Worm (Caenorhabditis elegans): ENCODE data around the gene Y32F6A.4.

Y32F6A.4 gene

DNA sequence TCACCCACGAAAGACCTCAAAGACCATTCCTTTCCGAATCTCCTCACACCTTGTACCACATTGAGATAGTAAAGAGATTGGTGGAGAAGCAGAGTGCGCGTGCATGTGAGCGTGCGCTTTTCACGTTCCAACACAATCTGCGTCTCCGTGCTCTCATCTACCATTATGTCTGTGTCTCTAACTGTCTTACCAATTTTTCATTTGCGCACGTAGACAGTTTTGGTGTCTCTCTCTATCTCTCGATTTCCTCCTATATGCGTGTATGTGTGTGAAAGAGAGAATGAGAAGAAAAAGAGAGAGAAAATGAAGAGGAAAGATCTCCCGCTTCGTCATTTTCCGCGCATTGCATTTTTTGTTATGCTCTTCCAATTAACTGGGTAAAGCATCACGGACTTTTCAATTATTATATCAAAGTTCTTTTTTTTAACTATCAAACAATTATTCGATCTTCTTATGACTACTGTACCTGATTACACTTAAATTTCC, 32.8 kb upstream of the Y32F6A.4 start (continued):
- TF ChIP-seq F55B11.4 (tag; optimal IDR thresholded peaks at IDR 0.05; ENCODE audit: borderline replicate concordance, insufficient read depth) (no peak), let-526 (GFP tag; IDR thresholded peaks at IDR 0.05) (peak; percentile 66; the same call in 1 of the 2 replicates), mes-4 (tag; optimal IDR thresholded peaks at IDR 0.05) (no peak), lsl-1 (GFP tag; optimal IDR thresholded peaks at IDR 0.05) (no peak), B0019.2 (GFP tag; conservative IDR thresholded peaks at IDR 0.05) (no peak), dpl-1 (GFP tag; optimal IDR thresholded peaks at IDR 0.05) (no peak), F39B2.1 (GFP tag; IDR thresholded peaks at IDR 0.05) (no peak), ceh-100 (GFP tag; IDR thresholded peaks at IDR 0.05) (no peak), cebp-2 (GFP tag; IDR thresholded peaks at IDR 0.05) (no peak), zim-3 (tag; optimal IDR thresholded peaks at IDR 0.05) (no peak), ceh-40 (GFP tag; IDR thresholded peaks at IDR 0.05) (no peak), mel-28 (tag; optimal IDR thresholded peaks at IDR 0.05; ENCODE audit: borderline replicate concordance) (no peak), hlh-26 (GFP tag; conservative IDR thresholded peaks at IDR 0.05) (no peak), ZK185.1 (tag; optimal IDR thresholded peaks at IDR 0.05; ENCODE audit: poor library complexity, severe bottlenecking) (peak; percentile 83), F37B4.10 (GFP tag; IDR thresholded peaks at IDR 0.05) (no peak), nfya-2 (GFP tag; IDR thresholded peaks at IDR 0.05) (no peak), chd-7 (tag; optimal IDR thresholded peaks at IDR 0.05) (peak; percentile 81), akir-1 (GFP tag; optimal IDR thresholded peaks at IDR 0.05) (peak; percentile 8), D2030.7 (GFP tag; IDR thresholded peaks at IDR 0.05) (no peak), madf-3 (GFP tag; IDR thresholded peaks at IDR 0.05) (no peak), him-1 (tag; optimal IDR thresholded peaks at IDR 0.05) (no peak), Y56A3A.18 (GFP tag; IDR thresholded peaks at IDR 0.05) (no peak), egrh-3 (GFP tag; IDR thresholded peaks at IDR 0.05) (no peak), pbrm-1 (GFP tag; IDR thresholded peaks at IDR 0.05) (peak; percentile 73), ceh-58 (GFP tag; IDR thresholded peaks at IDR 0.05) (no peak), tbx-9 (tag; optimal IDR thresholded peaks at IDR 0.05; ENCODE audit: borderline replicate concordance) (no peak), madf-6 (GFP tag; IDR thresholded peaks at IDR 0.05) (0 out of 2 replicates have a peak, but pooled peaks have one; percentile 37), madf-10 (tag; optimal IDR thresholded peaks at IDR 0.05) (peak; percentile 75), F52B5.7 (tag; optimal IDR thresholded peaks at IDR 0.05) (peak; percentile 17), dpff-1 (tag; optimal IDR thresholded peaks at IDR 0.05) (no peak), aptf-3 (GFP tag; IDR thresholded peaks at IDR 0.05) (no peak), B0336.3 (GFP tag; IDR thresholded peaks at IDR 0.05) (peak; percentile 81), sea-2 (GFP tag; IDR thresholded peaks at IDR 0.05) (no peak), egl-18 (GFP tag; IDR thresholded peaks at IDR 0.05) (peak; percentile 78; the same call in 1 of the 2 replicates), ceh-91 (GFP tag; IDR thresholded peaks at IDR 0.05) (no peak), F33H1.4 (GFP tag; IDR thresholded peaks at IDR 0.05) (no peak), gei-17 (GFP tag; optimal IDR thresholded peaks at IDR 0.05) (peak; percentile 7), B0261.1 (tag; optimal IDR thresholded peaks at IDR 0.05) (no peak), attf-6 (GFP tag; IDR thresholded peaks at IDR 0.05) (no peak), unc-130 (GFP tag; optimal IDR thresholded peaks at IDR 0.05) (no peak), Y95B8A.8 (GFP tag; IDR thresholded peaks at IDR 0.05) (peak; percentile 17; the same call in 1 of the 2 replicates), athp-1 (tag; optimal IDR thresholded peaks at IDR 0.05) (no peak), egl-44 (GFP tag; IDR thresholded peaks at IDR 0.05) (no peak), lsy-27 (tag; optimal IDR thresholded peaks at IDR 0.05; ENCODE audit: borderline replicate concordance, insufficient read depth) (no peak), T07F8.4 (tag; optimal IDR thresholded peaks at IDR 0.05) (no peak), ztf-18 (tag; optimal IDR thresholded peaks at IDR 0.05) (peak; percentile 68), lin-35 (GFP tag; optimal IDR thresholded peaks at IDR 0.05) (peak in 1 of 3 experiments; percentile 79), nhr-179 (tag; optimal IDR thresholded peaks at IDR 0.05) (no peak), ekl-4 (GFP tag; IDR thresholded peaks at IDR 0.05) (0 out of 2 replicates have a peak, but pooled peaks have one; percentile 46)

Data from whole organism, young adult.